Worm (Caenorhabditis elegans) whole organism, L1 larva: ENCODE results near the gene skr-18.

Experiments used
- alr-1 ChIP-seq: fragments of 200-800 bp; sonication (Bioruptor generic); optimal IDR thresholded peaks from 2 replicates; lab custom pipeline; 2018; ENCODE audit warnings: borderline replicate concordance, mild to moderate bottlenecking, missing genetic modification characterization, missing compliant biosample characterization
- ceh-63 ChIP-seq: fragments of 200-800 bp; sonication (Bioruptor generic); optimal IDR thresholded peaks from 2 replicates; lab custom pipeline; 2018; ENCODE audit warnings: mild to moderate bottlenecking, missing genetic modification characterization, missing compliant biosample characterization
- ceh-82 ChIP-seq, 3 experiments: fragments of 150-350 bp in 1 of 3; sonication (generic microtip) in 2 of 3; optimal IDR thresholded peaks; 2 replicates each; lab custom pipeline; 2014 to 2017; ENCODE audit warnings: missing biosample characterization in 3 of 3, missing genetic modification characterization in 3 of 3
- dsc-1 ChIP-seq: sonication (generic microtip); optimal IDR thresholded peaks from 2 replicates; lab custom pipeline; 2016; ENCODE audit warnings: mild to moderate bottlenecking, missing genetic modification characterization, missing compliant biosample characterization
- efl-3 ChIP-seq: fragments of 200-800 bp; sonication (Bioruptor generic); optimal IDR thresholded peaks from 2 replicates; lab custom pipeline; 2018; ENCODE audit warnings: mild to moderate bottlenecking, missing genetic modification characterization, missing compliant biosample characterization
- elt-2 ChIP-seq: sonication (generic microtip); optimal IDR thresholded peaks from 2 replicates; lab custom pipeline; 2016; ENCODE audit warnings: missing genetic modification characterization, mild to moderate bottlenecking, inconsistent platforms, missing compliant biosample characterization, missing genetic modification reagents
- fos-1 ChIP-seq: fragments of 150-350 bp; optimal IDR thresholded peaks from 2 replicates; lab custom pipeline; 2014; ENCODE audit warnings: missing biosample characterization, missing genetic modification characterization
- grh-1 ChIP-seq: fragments of 200-800 bp; sonication (Bioruptor generic); IDR thresholded peaks from 2 replicates; pipeline ENCODE4 v1.3.6; 2022; ENCODE audit warnings: missing genetic modification reagents, missing genetic modification characterization, missing compliant biosample characterization
- jun-1 ChIP-seq: fragments of 150-350 bp; optimal IDR thresholded peaks from 2 replicates; lab custom pipeline; 2014; ENCODE audit warnings: missing biosample characterization, missing genetic modification reagents, missing genetic modification characterization
- lin-13 ChIP-seq: fragments of 150-350 bp; optimal IDR thresholded peaks from 2 replicates; lab custom pipeline; 2014; ENCODE audit warnings: missing biosample characterization, missing genetic modification reagents, missing genetic modification characterization
- lin-14 ChIP-seq: fragments of 200-800 bp; sonication (Bioruptor generic); optimal IDR thresholded peaks from 2 replicates; lab custom pipeline; 2018; ENCODE audit warnings: mild to moderate bottlenecking, missing genetic modification characterization, moderate library complexity, missing compliant biosample characterization
- lin-15B ChIP-seq: fragments of 150-350 bp; sonication (generic microtip); optimal IDR thresholded peaks from 3 replicates; lab custom pipeline; 2014; ENCODE audit warnings: missing biosample characterization, missing genetic modification characterization
- lin-39 ChIP-seq: fragments of 150-350 bp; optimal IDR thresholded peaks from 2 replicates; lab custom pipeline; 2014; ENCODE audit warnings: missing biosample characterization, missing genetic modification reagents, missing genetic modification characterization
- lsy-2 ChIP-seq, 2 experiments: fragments of 150-350 bp; optimal IDR thresholded peaks; 2 replicates each; lab custom pipeline; 2014; ENCODE audit warnings: missing biosample characterization in 2 of 2, missing genetic modification characterization in 2 of 2
- mep-1 ChIP-seq: fragments of 150-350 bp; optimal IDR thresholded peaks from 2 replicates; lab custom pipeline; 2014; ENCODE audit warnings: missing biosample characterization, missing genetic modification characterization
- nhr-19 ChIP-seq: fragments of 200-800 bp; sonication (Bioruptor generic); conservative IDR thresholded peaks from 2 replicates; pipeline ENCODE4 v1.3.6; 2022; ENCODE audit warnings: missing genetic modification characterization, missing compliant biosample characterization
- nhr-71 ChIP-seq: sonication (generic microtip); optimal IDR thresholded peaks from 2 replicates; lab custom pipeline; 2016; ENCODE audit warnings: mild to moderate bottlenecking, missing genetic modification characterization, moderate library complexity, missing compliant biosample characterization
- nhr-85 ChIP-seq: sonication (generic microtip); peaks from one replicate; lab custom pipeline; 2016; ENCODE audit warnings: missing genetic modification characterization, inconsistent platforms, missing compliant biosample characterization
- pag-3 ChIP-seq: sonication (generic microtip); optimal IDR thresholded peaks from 2 replicates; lab custom pipeline; 2017; ENCODE audit warnings: missing genetic modification characterization, mild to moderate bottlenecking, missing compliant biosample characterization, antibody characterized with exemption, borderline replicate concordance; ENCODE audit not compliant: insufficient read depth
- pqm-1 ChIP-seq: sonication (generic microtip); optimal IDR thresholded peaks from 3 replicates; lab custom pipeline; 2017; ENCODE audit warnings: missing biosample characterization, missing genetic modification characterization
- rnt-1 ChIP-seq: sonication (generic microtip); optimal IDR thresholded peaks from 2 replicates; lab custom pipeline; 2016; ENCODE audit warnings: mild to moderate bottlenecking, missing genetic modification characterization, moderate library complexity, missing compliant biosample characterization
- snu-23 ChIP-seq: sonication (generic microtip); optimal IDR thresholded peaks from 2 replicates; lab custom pipeline; 2016; ENCODE audit warnings: missing genetic modification characterization, missing compliant biosample characterization
- sptf-1 ChIP-seq: fragments of 150-350 bp; optimal IDR thresholded peaks from 2 replicates; lab custom pipeline; 2014; ENCODE audit warnings: missing biosample characterization, missing genetic modification characterization
- xbp-1 ChIP-seq: sonication (generic microtip); optimal IDR thresholded peaks from 2 replicates; lab custom pipeline; 2016; ENCODE audit warnings: missing genetic modification characterization, missing compliant biosample characterization
- ztf-4 ChIP-seq: fragments of 150-350 bp; optimal IDR thresholded peaks from 2 replicates; lab custom pipeline; 2014; ENCODE audit warnings: missing biosample characterization, missing genetic modification characterization

The skr-18 gene

DNA sequence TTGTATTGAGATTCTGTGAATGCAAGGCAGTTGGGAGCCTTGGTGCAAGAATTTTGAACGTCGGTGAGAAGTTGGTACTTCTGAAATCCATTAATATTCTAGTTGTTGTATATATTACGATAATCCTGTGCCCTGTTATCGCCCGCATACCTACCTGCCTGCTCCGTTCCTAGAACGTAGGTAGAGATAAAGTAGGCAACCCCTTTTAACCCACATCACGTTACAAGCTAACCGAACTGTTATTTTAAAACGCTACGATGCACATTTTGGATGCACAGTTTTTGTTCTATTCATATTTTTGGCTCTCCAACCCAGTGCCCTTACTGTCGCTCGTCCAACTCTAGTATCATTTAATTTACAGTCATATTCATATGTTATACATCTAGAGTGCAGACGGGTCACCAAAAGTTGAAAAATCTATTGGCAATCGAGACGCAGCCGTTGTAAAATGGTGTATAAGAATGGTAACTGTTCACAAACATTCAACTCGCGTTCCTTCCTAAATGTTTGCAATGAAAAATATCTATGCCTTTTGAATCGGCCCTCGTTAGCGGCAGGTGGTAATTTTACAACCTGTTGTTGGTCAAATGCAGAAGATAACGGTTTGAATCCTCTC is 40.8 kb downstream of the skr-18 start:
- TF ChIP-seq sptf-1 = no peak
- no peak for TF ChIP-seq xbp-1 (tag; lab: Kevin White, UChicago)
- TF ChIP-seq lin-39 (tag; lab: Kevin White, UChicago) = no peak
- TF ChIP-seq efl-3 (GFP tag; lab: Kevin White, UChicago) = no peak
- TF ChIP-seq lin-13 (GFP tag; lab: Kevin White, UChicago) = no peak
- no peak for TF ChIP-seq fos-1 (tag; lab: Kevin White, UChicago)
- no peak for TF ChIP-seq grh-1 (GFP tag; lab: Robert Waterston, UW)
- TF ChIP-seq pag-3 (tag; lab: Kevin White, UChicago) = no peak
- no peak for TF ChIP-seq ztf-4 (tag; lab: Kevin White, UChicago)
- no peak for TF ChIP-seq dsc-1 (tag; lab: Kevin White, UChicago)
- TF ChIP-seq snu-23 (GFP tag; lab: Kevin White, UChicago) = no peak
- TF ChIP-seq, all 84 proteins: peak for 0

DNA sequence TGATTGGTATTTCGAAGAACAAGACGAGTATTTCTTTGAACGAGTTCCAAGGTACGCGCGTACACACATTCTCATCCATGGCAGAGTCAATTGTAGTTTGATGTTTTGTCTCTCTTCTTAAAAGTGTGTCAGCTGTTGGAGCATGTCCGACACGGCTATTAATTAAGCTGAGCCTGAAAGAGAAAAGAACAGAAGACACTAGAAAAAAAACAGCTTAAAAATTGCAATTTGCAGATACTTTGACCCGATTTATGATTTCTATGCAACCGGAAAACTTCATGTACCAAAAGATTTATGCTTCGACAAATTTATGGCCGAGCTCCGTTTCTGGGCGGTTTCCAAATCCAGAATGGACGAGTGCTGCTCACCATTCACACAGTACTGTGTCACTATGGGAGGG is 45.7 kb downstream of the skr-18 start:
- TF ChIP-seq jun-1 (tag; lab: Kevin White, UChicago) (no peak), rnt-1 (tag; lab: Kevin White, UChicago) (peak; percentile 11), nhr-19 (GFP tag; lab: Robert Waterston, UW) (no peak), nhr-71 (peak; percentile 26), lin-15B (tag; lab: Kevin White, UChicago) (no peak)
- TF ChIP-seq, all 84 proteins: peak for 2

- TF ChIP-seq rnt-1 (tag; lab: Kevin White, UChicago) (peak; percentile 67), mep-1 (no peak), nhr-71 (peak; percentile 73), ceh-63 (GFP tag; lab: Kevin White, UChicago) (no peak), efl-3 (GFP tag; lab: Kevin White, UChicago) (no peak), snu-23 (GFP tag; lab: Kevin White, UChicago) (no peak), ceh-82 (tag; optimal IDR thresholded peaks at IDR 0.05; lab: Kevin White, UChicago) (no peak), lsy-2 (tag; optimal IDR thresholded peaks at IDR 0.05; lab: Kevin White, UChicago) (no peak), nhr-19 (GFP tag; lab: Robert Waterston, UW) (peak; percentile 20; the same call in 1 of the 2 replicates), nhr-85 (tag; lab: Kevin White, UChicago) (no peak), lin-14 (GFP tag; lab: Kevin White, UChicago) (peak; percentile 47), sptf-1 (no peak), pqm-1 (tag; lab: Kevin White, UChicago) (no peak), elt-2 (tag; lab: Kevin White, UChicago) (no peak), alr-1 (no peak)
These were observed 48.9 kb downstream of the skr-18 start for ce11 chrIV:746333-746732.
